Fruit fly (Drosophila melanogaster): Measurements from ENCODE around the gene comm3.
A peak's percentile ranks its signal among the peaks of the same experiment; 100 is the strongest.

comm3 gene

DNA sequence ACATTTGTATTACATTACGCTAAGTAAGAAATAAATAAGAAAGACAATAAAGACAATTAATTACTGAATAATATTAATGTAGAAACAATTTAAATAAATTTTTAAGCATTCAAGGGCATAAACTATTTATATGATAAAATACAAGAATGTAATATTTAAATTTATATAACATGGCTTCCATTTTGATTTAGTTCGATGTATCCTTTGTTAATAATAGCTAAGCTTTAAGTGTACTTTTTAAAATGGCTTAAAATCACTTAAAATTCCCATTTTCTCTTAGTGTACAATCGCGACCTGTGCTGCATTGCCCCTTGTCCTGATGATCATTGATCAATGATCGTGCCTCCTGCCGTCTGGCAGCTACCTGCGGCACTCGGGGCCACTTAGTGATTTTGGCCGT lies 22.9 kb upstream of the comm3 start (continued):
- TF ChIP-seq ase (GFP tag; IDR thresholded peaks at IDR 0.05) (no peak), CG14710 (tag; optimal IDR thresholded peaks at IDR 0.05) (peak; percentile 69), Nf-YB (GFP tag; optimal IDR thresholded peaks at IDR 0.05) (peak; percentile 5), pzg (GFP tag; optimal IDR thresholded peaks at IDR 0.05) (no peak), Fer3 (tag; optimal IDR thresholded peaks at IDR 0.05) (no peak), onecut (GFP tag; IDR thresholded peaks at IDR 0.05) (no peak), CG9727 (GFP tag; optimal IDR thresholded peaks at IDR 0.05) (peak; percentile 81), z (GFP tag; IDR thresholded peaks at IDR 0.05) (no peak), bowl (GFP tag; IDR thresholded peaks at IDR 0.05) (no peak), CG11085 (GFP tag; IDR thresholded peaks at IDR 0.05) (no peak), fd64A (GFP tag; optimal IDR thresholded peaks at IDR 0.05) (no peak), trem (tag; optimal IDR thresholded peaks at IDR 0.05) (peak; percentile 8), CG17829 (tag; optimal IDR thresholded peaks at IDR 0.05) (peak; percentile 70), CG6765 (GFP tag; optimal IDR thresholded peaks at IDR 0.05) (no peak), CG34376 (GFP tag; optimal IDR thresholded peaks at IDR 0.05) (no peak), CG13624 (GFP tag; optimal IDR thresholded peaks at IDR 0.05) (no peak), gcm2 (GFP tag; optimal IDR thresholded peaks at IDR 0.05) (no peak), CG10321 (GFP tag; IDR thresholded peaks at IDR 0.05) (no peak), CG7928 (GFP tag; optimal IDR thresholded peaks at IDR 0.05) (no peak), az2 (GFP tag; optimal IDR thresholded peaks at IDR 0.05) (peak; percentile 12), CG11723 (GFP tag; optimal IDR thresholded peaks at IDR 0.05) (no peak), sna (GFP tag; IDR thresholded peaks at IDR 0.05; ENCODE audit: partially characterized antibody) (no peak), CG17802 (tag; optimal IDR thresholded peaks at IDR 0.05) (no peak), D (optimal IDR thresholded peaks at IDR 0.05) (no peak), D (GFP tag; optimal IDR thresholded peaks at IDR 0.05) (peak; percentile 29), pita (GFP tag; optimal IDR thresholded peaks at IDR 0.05) (no peak), hkb (optimal IDR thresholded peaks at IDR 0.05) (no peak), hkb (GFP tag; IDR thresholded peaks at IDR 0.05) (no peak), sens (GFP tag) (peak; percentile 42), luna (GFP tag; optimal IDR thresholded peaks at IDR 0.05) (no peak), CG17361 (GFP tag; IDR thresholded peaks at IDR 0.05) (peak; percentile 72), ranshi (GFP tag; IDR thresholded peaks at IDR 0.05) (no peak), fd3F (GFP tag; optimal IDR thresholded peaks at IDR 0.05) (no peak), al (GFP tag; IDR thresholded peaks at IDR 0.05) (no peak), ara (GFP tag; IDR thresholded peaks at IDR 0.05) (0 out of 2 replicates have a peak, but pooled peaks have one; percentile 24), ac (GFP tag; optimal IDR thresholded peaks at IDR 0.05) (peak; percentile 68), esg (GFP tag; conservative IDR thresholded peaks at IDR 0.05) (no peak), CG10462 (GFP tag; optimal IDR thresholded peaks at IDR 0.05) (no peak), aop (GFP tag; IDR thresholded peaks at IDR 0.05) (no peak), Pdp1 (GFP tag; optimal IDR thresholded peaks at IDR 0.05) (no peak), gsb-n (tag; optimal IDR thresholded peaks at IDR 0.05) (peak; percentile 19), CG7987 (GFP tag; optimal IDR thresholded peaks at IDR 0.05) (no peak), CG4707 (GFP tag; optimal IDR thresholded peaks at IDR 0.05) (no peak), HLH54F (GFP tag; optimal IDR thresholded peaks at IDR 0.05) (no peak), Atf3 (GFP tag; optimal IDR thresholded peaks at IDR 0.05) (no peak), CG8089 (GFP tag; optimal IDR thresholded peaks at IDR 0.05) (no peak), D19A (tag; optimal IDR thresholded peaks at IDR 0.05) (peak; percentile 34), CoRest (tag; optimal IDR thresholded peaks at IDR 0.05) (peak; percentile 37), lilli (GFP tag; optimal IDR thresholded peaks at IDR 0.05) (no peak), B-H1 (GFP tag; IDR thresholded peaks at IDR 0.05) (no peak), yki (optimal IDR thresholded peaks at IDR 0.05) (no peak), Spps (tag; optimal IDR thresholded peaks at IDR 0.05) (peak; percentile 10), CG4617 (GFP tag; optimal IDR thresholded peaks at IDR 0.05; ENCODE audit: borderline replicate concordance) (no peak)
